Worm (Caenorhabditis elegans) whole organism, L2 larva: ENCODE results near the gene C39B5.14.

ENCODE experiments used
- alr-1 ChIP-seq: fragments of 150-350 bp; optimal IDR thresholded peaks from 2 replicates; lab custom pipeline; 2014; ENCODE audit warnings: missing biosample characterization, missing genetic modification characterization
- ama-1 ChIP-seq: fragments of 150-350 bp; optimal IDR thresholded peaks from 2 replicates; lab custom pipeline; 2018; ENCODE audit warnings: inconsistent platforms
- egl-27 ChIP-seq: sonication (generic microtip); optimal IDR thresholded peaks from 3 replicates; lab custom pipeline; 2017; ENCODE audit warnings: missing biosample characterization, missing genetic modification reagents, missing genetic modification characterization
- nhr-12 ChIP-seq: fragments of 150-350 bp; optimal IDR thresholded peaks from 2 replicates; lab custom pipeline; 2014; ENCODE audit warnings: missing biosample characterization, missing genetic modification characterization
- nhr-77 ChIP-seq: fragments of 150-350 bp; optimal IDR thresholded peaks from 2 replicates; lab custom pipeline; 2014; ENCODE audit warnings: missing biosample characterization, missing genetic modification characterization
- skn-1 ChIP-seq: sonication (generic microtip); optimal IDR thresholded peaks from 2 replicates; lab custom pipeline; 2017; ENCODE audit warnings: missing biosample characterization, missing genetic modification characterization

- TF ChIP-seq ama-1 (lab: Kevin White, UChicago) (no peak), alr-1 (tag; lab: Kevin White, UChicago) (no peak), nhr-12 (tag; lab: Kevin White, UChicago) (no peak), egl-27 (no peak), skn-1 (no peak), nhr-77 (tag; lab: Kevin White, UChicago) (no peak)
Observed at ce11 chrIII:2233399-2233798, 22.2 kb downstream of the C39B5.14 start.
